Fruit fly (Drosophila melanogaster) whole organism, embryonic: ENCODE data around the gene Hrs.
A peak's percentile ranks its signal among the peaks of the same experiment; 100 is the strongest.

Source experiments
- B-H1 ChIP-seq: fragments of 200-800 bp; sonication (Bioruptor generic); IDR thresholded peaks from 3 replicates; pipeline ENCODE4 v1.3.6; 2022; ENCODE audit warnings: missing biosample characterization, missing genetic modification characterization
- Bteb2 ChIP-seq: fragments of 200-800 bp; sonication (Bioruptor generic); optimal IDR thresholded peaks from 2 replicates; lab custom pipeline; 2016; ENCODE audit warnings: missing biosample characterization, missing genetic modification characterization
- CG10147 ChIP-seq: fragments of 200-800 bp; sonication (Bioruptor generic); optimal IDR thresholded peaks from 2 replicates; lab custom pipeline; 2019; ENCODE audit warnings: missing biosample characterization, mild to moderate bottlenecking, missing genetic modification characterization, moderate library complexity
- CG1024 ChIP-seq: fragments of 200-800 bp; sonication (Bioruptor generic); IDR thresholded peaks from 2 replicates; pipeline ENCODE4 v1.3.6; 2022; ENCODE audit warnings: missing biosample characterization, missing genetic modification characterization
- CG10321 ChIP-seq: fragments of 200-800 bp; sonication (Bioruptor generic); IDR thresholded peaks from 2 replicates; pipeline ENCODE4 v1.3.6; 2022; ENCODE audit warnings: missing biosample characterization, missing genetic modification characterization
- CG10565 ChIP-seq: fragments of 200-800 bp; sonication (Bioruptor generic); optimal IDR thresholded peaks from 3 replicates; lab custom pipeline; 2016; ENCODE audit warnings: missing biosample characterization, mild to moderate bottlenecking, missing genetic modification characterization
- CG11085 ChIP-seq: fragments of 200-800 bp; sonication (Bioruptor generic); IDR thresholded peaks from 2 replicates; pipeline ENCODE4 v1.3.6; 2022; ENCODE audit warnings: missing biosample characterization, missing genetic modification characterization
- CG13123 ChIP-seq: fragments of 200-800 bp; sonication (Bioruptor generic); optimal IDR thresholded peaks from 2 replicates; lab custom pipeline; 2016; ENCODE audit warnings: missing biosample characterization, missing genetic modification characterization
- CG13624 ChIP-seq: fragments of 200-800 bp; sonication (Bioruptor generic); optimal IDR thresholded peaks from 2 replicates; lab custom pipeline; 2016; ENCODE audit warnings: missing biosample characterization, missing genetic modification characterization
- CG13894 ChIP-seq: fragments of 200-800 bp; sonication (Bioruptor generic); optimal IDR thresholded peaks from 3 replicates; lab custom pipeline; 2018; ENCODE audit warnings: missing biosample characterization, mild to moderate bottlenecking, missing genetic modification characterization, moderate library complexity
- CG14050 ChIP-seq: fragments of 200-800 bp; sonication (Bioruptor generic); IDR thresholded peaks from 3 replicates; pipeline ENCODE4 v1.3.6; 2022; ENCODE audit warnings: missing biosample characterization, missing genetic modification characterization
- CG14710 ChIP-seq: fragments of 200-800 bp; sonication (Bioruptor generic); optimal IDR thresholded peaks from 3 replicates; lab custom pipeline; 2019; ENCODE audit warnings: missing biosample characterization, mild to moderate bottlenecking, missing genetic modification characterization, moderate library complexity
- CG1603 ChIP-seq: fragments of 200-800 bp; sonication (Bioruptor generic); optimal IDR thresholded peaks from 2 replicates; lab custom pipeline; 2019; ENCODE audit warnings: missing biosample characterization, mild to moderate bottlenecking, missing genetic modification characterization, moderate library complexity
- CG16815 ChIP-seq: fragments of 200-800 bp; sonication (Bioruptor generic); optimal IDR thresholded peaks from 3 replicates; lab custom pipeline; 2017; ENCODE audit warnings: missing biosample characterization, mild to moderate bottlenecking, missing genetic modification characterization
- CG18619 ChIP-seq: fragments of 200-800 bp; sonication (Bioruptor generic); optimal IDR thresholded peaks from 3 replicates; lab custom pipeline; 2017; ENCODE audit warnings: missing biosample characterization, mild to moderate bottlenecking, missing genetic modification characterization
- CG32532 ChIP-seq: fragments of 200-800 bp; sonication (Bioruptor generic); IDR thresholded peaks from 2 replicates; pipeline ENCODE4 v1.3.6; 2022; ENCODE audit warnings: missing biosample characterization, missing genetic modification characterization
- CG3726 ChIP-seq: fragments of 200-800 bp; sonication (Bioruptor generic); IDR thresholded peaks from 3 replicates; pipeline ENCODE4, ENCODE4 v1.3.6; 2022; ENCODE audit warnings: missing biosample characterization, missing genetic modification characterization
- CG4282 ChIP-seq: fragments of 200-800 bp; sonication (Bioruptor generic); optimal IDR thresholded peaks from 2 replicates; lab custom pipeline; 2016; ENCODE audit warnings: missing biosample characterization, missing genetic modification characterization
- CG43689 ChIP-seq: fragments of 200-800 bp; sonication (Bioruptor generic); IDR thresholded peaks from 2 replicates; pipeline ENCODE4 v1.3.6; 2022; ENCODE audit warnings: missing biosample characterization, missing genetic modification characterization
- CG4424 ChIP-seq: fragments of 200-800 bp; sonication (Bioruptor generic); optimal IDR thresholded peaks from 3 replicates; lab custom pipeline; 2016; ENCODE audit warnings: missing biosample characterization, missing genetic modification characterization
- CG5953 ChIP-seq: fragments of 200-800 bp; sonication (Bioruptor generic); IDR thresholded peaks from 2 replicates; pipeline ENCODE4 v1.3.6; 2022; ENCODE audit warnings: missing biosample characterization, missing genetic modification characterization
- CG7839 ChIP-seq: fragments of 200-800 bp; sonication (Bioruptor generic); optimal IDR thresholded peaks from 3 replicates; lab custom pipeline; 2018; ENCODE audit warnings: missing biosample characterization, mild to moderate bottlenecking, missing genetic modification characterization, moderate library complexity
- CG8478 ChIP-seq: fragments of >200 bp; optimal IDR thresholded peaks from 2 replicates; lab custom pipeline; 2018
- CG8765 ChIP-seq: fragments of 200-800 bp; sonication (Bioruptor generic); IDR thresholded peaks from 2 replicates; pipeline ENCODE4 v1.3.6; 2022; ENCODE audit warnings: missing biosample characterization, missing genetic modification characterization
- CG9727 ChIP-seq: fragments of 200-800 bp; sonication (Bioruptor generic); optimal IDR thresholded peaks from 3 replicates; lab custom pipeline; 2017; ENCODE audit warnings: missing biosample characterization, mild to moderate bottlenecking, missing genetic modification characterization
- CG9797 ChIP-seq: fragments of 200-800 bp; sonication (Bioruptor generic); optimal IDR thresholded peaks from 3 replicates; lab custom pipeline; 2018; ENCODE audit warnings: missing biosample characterization, mild to moderate bottlenecking, missing genetic modification characterization
- Dll ChIP-seq: fragments of 200-800 bp; sonication (Bioruptor generic); IDR thresholded peaks from 4 replicates; pipeline ENCODE4 v1.3.6; 2022; ENCODE audit warnings: missing biosample characterization, missing genetic modification characterization; ENCODE audit not compliant: partially characterized antibody
- HmgZ ChIP-seq: fragments of 200-800 bp; sonication (Bioruptor generic); optimal IDR thresholded peaks from 2 replicates; lab custom pipeline; 2018; ENCODE audit warnings: missing biosample characterization, mild to moderate bottlenecking, missing genetic modification characterization
- NC2β ChIP-seq: fragments of 200-800 bp; sonication (Bioruptor generic); optimal IDR thresholded peaks from 2 replicates; lab custom pipeline; 2016; ENCODE audit warnings: missing biosample characterization, missing genetic modification characterization
- Neu2 ChIP-seq: fragments of 200-800 bp; sonication (Bioruptor generic); optimal IDR thresholded peaks from 3 replicates; lab custom pipeline; 2016; ENCODE audit warnings: missing biosample characterization, missing genetic modification characterization, borderline replicate concordance
- Spps ChIP-seq: fragments of 200-800 bp; sonication (Bioruptor generic); optimal IDR thresholded peaks from 2 replicates; lab custom pipeline; 2018; ENCODE audit warnings: missing biosample characterization, mild to moderate bottlenecking, missing genetic modification characterization
- YL-1 ChIP-seq: fragments of 200-800 bp; sonication (Bioruptor generic); optimal IDR thresholded peaks from 3 replicates; lab custom pipeline; 2017; ENCODE audit warnings: missing biosample characterization, mild to moderate bottlenecking, missing genetic modification characterization
- btn ChIP-seq: fragments of 200-800 bp; sonication (Bioruptor generic); optimal IDR thresholded peaks from 2 replicates; lab custom pipeline; 2016; ENCODE audit warnings: missing biosample characterization, missing genetic modification characterization
- cato ChIP-seq: fragments of 200-800 bp; sonication (Bioruptor generic); optimal IDR thresholded peaks from 2 replicates; lab custom pipeline; 2016; ENCODE audit warnings: missing biosample characterization, missing genetic modification characterization, borderline replicate concordance
- cg ChIP-seq: fragments of 200-800 bp; sonication (Bioruptor generic); optimal IDR thresholded peaks from 3 replicates; lab custom pipeline; 2019; ENCODE audit warnings: missing biosample characterization, mild to moderate bottlenecking, missing genetic modification characterization, moderate library complexity
- crc ChIP-seq: fragments of 200-800 bp; sonication (Bioruptor generic); optimal IDR thresholded peaks from 2 replicates; lab custom pipeline; 2016; ENCODE audit warnings: missing biosample characterization, missing genetic modification characterization
- dati ChIP-seq: fragments of 200-800 bp; sonication (Bioruptor generic); IDR thresholded peaks from 2 replicates; pipeline ENCODE4 v1.3.6; 2022; ENCODE audit warnings: missing biosample characterization, missing genetic modification characterization
- gro ChIP-seq: fragments of 200-800 bp; sonication (Bioruptor generic); optimal IDR thresholded peaks from 2 replicates; lab custom pipeline; 2016; ENCODE audit warnings: missing biosample characterization, missing genetic modification characterization
- lmd ChIP-seq: fragments of 200-800 bp; sonication (Bioruptor generic); IDR thresholded peaks from 2 replicates; pipeline ENCODE4 v1.3.6; 2022; ENCODE audit warnings: missing biosample characterization, missing genetic modification characterization
- nau ChIP-seq: fragments of 200-800 bp; sonication (Bioruptor generic); optimal IDR thresholded peaks from 3 replicates; lab custom pipeline; 2017; ENCODE audit warnings: missing biosample characterization, mild to moderate bottlenecking, missing genetic modification characterization, missing genetic modification reagents
- nerfin-1 ChIP-seq: fragments of 200-800 bp; sonication (Bioruptor generic); optimal IDR thresholded peaks from 3 replicates; lab custom pipeline; 2019; ENCODE audit warnings: missing biosample characterization, mild to moderate bottlenecking, missing genetic modification characterization, moderate library complexity
- onecut ChIP-seq: fragments of 200-800 bp; sonication (Bioruptor generic); IDR thresholded peaks from 2 replicates; pipeline ENCODE4 v1.3.6; 2022; ENCODE audit warnings: missing biosample characterization, missing genetic modification characterization
- prd ChIP-seq, 3 experiments: fragments of >200 bp in 2 of 3; fragments of 200-800 bp in 1 of 3; sonication (Bioruptor generic) in 1 of 3; optimal IDR thresholded peaks in 2 of 3; IDR thresholded peaks in 1 of 3; 2 replicates in 2 of 3; 3 replicates in 1 of 3; pipeline versions ENCODE4 v1.3.6 to Lab custom; 2017 to 2022; ENCODE audit warnings: missing biosample characterization in 1 of 3, missing genetic modification characterization in 1 of 3
- rib ChIP-seq: fragments of 200-800 bp; sonication (Bioruptor generic); IDR thresholded peaks from 2 replicates; pipeline ENCODE4 v1.3.6; 2022; ENCODE audit warnings: missing biosample characterization, missing genetic modification characterization
- ro ChIP-seq: fragments of 200-800 bp; sonication (Bioruptor generic); IDR thresholded peaks from 2 replicates; pipeline ENCODE4 v1.3.6; 2022; ENCODE audit warnings: missing biosample characterization, missing genetic modification characterization
- sim ChIP-seq: fragments of 200-800 bp; sonication (Bioruptor generic); IDR thresholded peaks from 2 replicates; pipeline ENCODE4 v1.3.6; 2022; ENCODE audit warnings: missing biosample characterization, missing genetic modification characterization
- sug ChIP-seq: fragments of 200-800 bp; optimal IDR thresholded peaks from 2 replicates; lab custom pipeline; 2019; ENCODE audit warnings: missing biosample characterization, mild to moderate bottlenecking, missing genetic modification characterization, moderate library complexity
- tgo ChIP-seq: fragments of 200-800 bp; sonication (Bioruptor generic); IDR thresholded peaks from 3 replicates; pipeline ENCODE4 v1.3.6; 2022; ENCODE audit warnings: missing biosample characterization, missing genetic modification characterization
- tin ChIP-seq: fragments of 200-800 bp; sonication (Bioruptor generic); optimal IDR thresholded peaks from 3 replicates; lab custom pipeline; 2016; ENCODE audit warnings: missing biosample characterization, missing genetic modification characterization
- tio ChIP-seq: fragments of 200-800 bp; sonication (Bioruptor generic); optimal IDR thresholded peaks from 2 replicates; lab custom pipeline; 2017; ENCODE audit warnings: missing biosample characterization, missing genetic modification characterization, inconsistent platforms
- tup ChIP-seq: fragments of 200-800 bp; sonication (Bioruptor generic); optimal IDR thresholded peaks from 2 replicates; lab custom pipeline; 2016; ENCODE audit warnings: missing biosample characterization, mild to moderate bottlenecking, missing genetic modification characterization, moderate library complexity
- unpg ChIP-seq: fragments of 200-800 bp; sonication (Bioruptor generic); optimal IDR thresholded peaks from 3 replicates; lab custom pipeline; 2018; ENCODE audit warnings: missing biosample characterization, mild to moderate bottlenecking, missing genetic modification characterization, moderate library complexity

The Hrs gene

dm6 chr2L:2729882-2730281, 9.9 kb upstream of the Hrs start (continued):
- TF ChIP-seq CG8765 (GFP tag; lab: Robert Waterston, UW) (0 out of 2 replicates have a peak, but pooled peaks have one; percentile 28), rib (no peak), unpg (GFP tag; lab: Kevin White, UChicago) (peak; percentile 48), sim (GFP tag; lab: Robert Waterston, UW) (no peak), ro (no peak), nau (GFP tag; lab: Kevin White, UChicago) (peak; percentile 3), Bteb2 (GFP tag; lab: Kevin White, UChicago) (no peak), CG1024 (no peak), prd (optimal IDR thresholded peaks at IDR 0.05; lab: Kevin White, UChicago) (no peak), prd (GFP tag; IDR thresholded peaks at IDR 0.05; lab: Robert Waterston, UW) (peak; percentile 60), CG43689 (GFP tag; lab: Robert Waterston, UW) (no peak), tin (peak; percentile 40), CG4424 (peak; percentile 24), CG32532 (GFP tag; lab: Robert Waterston, UW) (peak; percentile 86), btn (GFP tag; lab: Kevin White, UChicago) (no peak), lmd (GFP tag; lab: Robert Waterston, UW) (peak; percentile 52; the same call in 1 of the 2 replicates), CG7839 (peak; percentile 59), B-H1 (GFP tag; lab: Robert Waterston, UW) (no peak), CG9727 (GFP tag; lab: Kevin White, UChicago) (no peak), crc (GFP tag; lab: Kevin White, UChicago) (no peak), onecut (GFP tag; lab: Robert Waterston, UW) (peak; percentile 6; the same call in 1 of the 2 replicates), CG1603 (tag; lab: Kevin White, UChicago) (peak; percentile 6), sug (tag; lab: Kevin White, UChicago) (peak; percentile 21), cg (GFP tag; lab: Kevin White, UChicago) (no peak), tio (GFP tag; lab: Kevin White, UChicago) (no peak), CG4282 (no peak), dati (GFP tag; lab: Robert Waterston, UW) (no peak), CG14050 (GFP tag; lab: Robert Waterston, UW) (no peak; the same call in 2 of the 3 replicates), CG5953 (no peak), CG13894 (tag; lab: Kevin White, UChicago) (peak; percentile 54), nerfin-1 (tag; lab: Kevin White, UChicago) (no peak), Neu2 (GFP tag; lab: Kevin White, UChicago) (no peak), HmgZ (peak; percentile 23), CG16815 (no peak), CG9797 (GFP tag; lab: Kevin White, UChicago) (no peak), gro (no peak), cato (GFP tag; lab: Kevin White, UChicago) (no peak), CG18619 (GFP tag; lab: Kevin White, UChicago) (peak; percentile 40), Spps (tag; lab: Kevin White, UChicago) (no peak), tup (GFP tag; lab: Kevin White, UChicago) (no peak), YL-1 (GFP tag; lab: Kevin White, UChicago) (no peak), CG13624 (GFP tag; lab: Kevin White, UChicago) (no peak), Dll (GFP tag; lab: Robert Waterston, UW) (no peak), CG3726 (GFP tag; lab: Robert Waterston, UW) (no peak), CG10147 (GFP tag; lab: Kevin White, UChicago) (no peak), NC2β (no peak), CG14710 (tag; lab: Kevin White, UChicago) (no peak), CG8478 (lab: Kevin White, UChicago) (no peak), CG13123 (GFP tag; lab: Kevin White, UChicago) (no peak), CG11085 (GFP tag; lab: Robert Waterston, UW) (peak; percentile 49; the same call in 1 of the 2 replicates), CG10321 (GFP tag; lab: Robert Waterston, UW) (no peak), tgo (peak; percentile 34; the same call in 2 of the 3 replicates), CG10565 (GFP tag; lab: Kevin White, UChicago) (no peak)
